Worm (Caenorhabditis elegans): ENCODE measurements around the gene E02H1.1.

The E02H1.1 gene

ce11 chrII:9566045-9566444 is 24.9 kb downstream of the E02H1.1 start (continued):
- TF ChIP-seq unc-98 (GFP tag; IDR thresholded peaks at IDR 0.05) (no peak), dpl-1 (GFP tag; optimal IDR thresholded peaks at IDR 0.05) (peak in 2 of 3 experiments; percentile 6 to 27), unc-30 (tag; optimal IDR thresholded peaks at IDR 0.05) (no peak), efl-3 (GFP tag; optimal IDR thresholded peaks at IDR 0.05) (no peak), pag-3 (tag; optimal IDR thresholded peaks at IDR 0.05; ENCODE audit: borderline replicate concordance, insufficient read depth) (no peak), ceh-82 (tag; optimal IDR thresholded peaks at IDR 0.05) (peak in 1 of 3 experiments; percentile 12), nhr-77 (tag; optimal IDR thresholded peaks at IDR 0.05) (peak; percentile 17), nhr-237 (tag; optimal IDR thresholded peaks at IDR 0.05) (no peak), vab-15 (tag; optimal IDR thresholded peaks at IDR 0.05) (no peak), isw-1 (GFP tag; IDR thresholded peaks at IDR 0.05) (no peak), lir-3 (tag; optimal IDR thresholded peaks at IDR 0.05; ENCODE audit: poor library complexity) (no peak), nhr-47 (tag; optimal IDR thresholded peaks at IDR 0.05) (peak; percentile 49), irx-1 (tag; optimal IDR thresholded peaks at IDR 0.05) (no peak), zag-1 (tag; optimal IDR thresholded peaks at IDR 0.05) (no peak), sptf-1 (tag; optimal IDR thresholded peaks at IDR 0.05) (no peak), lin-35 (GFP tag; optimal IDR thresholded peaks at IDR 0.05) (peak; percentile 11 to 54), ztf-11 (tag; optimal IDR thresholded peaks at IDR 0.05) (no peak), dsc-1 (tag; optimal IDR thresholded peaks at IDR 0.05) (peak; percentile 23), nhr-85 (tag) (peak; percentile 86), blmp-1 (tag; optimal IDR thresholded peaks at IDR 0.05) (no peak), unc-86 (tag; optimal IDR thresholded peaks at IDR 0.05) (no peak), hlh-17 (GFP tag; optimal IDR thresholded peaks at IDR 0.05; ENCODE audit: borderline replicate concordance) (no peak), nhr-76 (tag; optimal IDR thresholded peaks at IDR 0.05) (no peak), nhr-19 (GFP tag; conservative IDR thresholded peaks at IDR 0.05) (0 out of 2 replicates have a peak, but pooled peaks have one; percentile 25), ama-1 (optimal IDR thresholded peaks at IDR 0.05) (no peak), sup-37 (GFP tag; optimal IDR thresholded peaks at IDR 0.05) (no peak), skn-1 (tag; optimal IDR thresholded peaks at IDR 0.05) (no peak), swsn-7 (tag; optimal IDR thresholded peaks at IDR 0.05) (peak; percentile 26), pqm-1 (tag; optimal IDR thresholded peaks at IDR 0.05) (no peak), ceh-63 (GFP tag; optimal IDR thresholded peaks at IDR 0.05) (no peak), snpc-4 (tag; optimal IDR thresholded peaks at IDR 0.05) (no peak), hpl-2 (GFP tag; optimal IDR thresholded peaks at IDR 0.05) (no peak), nhr-90 (tag; optimal IDR thresholded peaks at IDR 0.05; ENCODE audit: poor library complexity) (no peak), lin-13 (GFP tag; optimal IDR thresholded peaks at IDR 0.05) (peak; percentile 7), zip-4 (GFP tag; optimal IDR thresholded peaks at IDR 0.05) (no peak), grh-1 (GFP tag; IDR thresholded peaks at IDR 0.05) (no peak), unc-130 (tag; optimal IDR thresholded peaks at IDR 0.05) (peak; percentile 12), nhr-11 (tag; optimal IDR thresholded peaks at IDR 0.05) (no peak), ets-5 (GFP tag; IDR thresholded peaks at IDR 0.05) (no peak), fkh-10 (GFP tag; optimal IDR thresholded peaks at IDR 0.05) (no peak), mef-2 (tag; optimal IDR thresholded peaks at IDR 0.05) (no peak), ces-1 (GFP tag; optimal IDR thresholded peaks at IDR 0.05) (no peak), C04F5.9 (tag; optimal IDR thresholded peaks at IDR 0.05) (no peak), alr-1 (tag; optimal IDR thresholded peaks at IDR 0.05; ENCODE audit: borderline replicate concordance) (no peak), nhr-28 (tag; optimal IDR thresholded peaks at IDR 0.05) (no peak), lin-15B (tag; optimal IDR thresholded peaks at IDR 0.05) (no peak)

All from whole organism, L1 larva.